Worm (Caenorhabditis elegans): ENCODE data around the gene acs-10.

ce11 chrV:14197651-14198050 is 51.4 kb downstream of the acs-10 start:
- TF ChIP-seq madf-3 (GFP tag; IDR thresholded peaks at IDR 0.05) = no peak
- TF ChIP-seq lir-1 (GFP tag; conservative IDR thresholded peaks at IDR 0.05) = no peak
- TF ChIP-seq nhr-179 (tag; optimal IDR thresholded peaks at IDR 0.05) = no peak
- no peak for TF ChIP-seq C17E4.6 (GFP tag; IDR thresholded peaks at IDR 0.05)
- TF ChIP-seq madf-6 (GFP tag; IDR thresholded peaks at IDR 0.05) = no peak
- no peak for TF ChIP-seq unc-130 (GFP tag; optimal IDR thresholded peaks at IDR 0.05)
- TF ChIP-seq akir-1 (GFP tag; optimal IDR thresholded peaks at IDR 0.05) = no peak
- TF ChIP-seq ekl-4 (GFP tag; IDR thresholded peaks at IDR 0.05) = peak; percentile 35; the same call in 1 of the 2 replicates
- TF ChIP-seq nhr-120 (GFP tag; IDR thresholded peaks at IDR 0.05) = no peak
- TF ChIP-seq snpc-3.4 (tag; optimal IDR thresholded peaks at IDR 0.05) = no peak
- no peak for TF ChIP-seq F10E7.11 (tag; optimal IDR thresholded peaks at IDR 0.05)
- TF ChIP-seq ceh-40 (GFP tag; IDR thresholded peaks at IDR 0.05) = no peak
- no peak for TF ChIP-seq F39B2.1 (GFP tag; IDR thresholded peaks at IDR 0.05)
